ENCODE assay signal across 3 fruit fly cellular contexts in genomic region chrX:9354773-9355172, dm6.
TF ChIP-seq lines count a peak whose summit lies in the region.

No protein-coding gene starts in this region.

- TF ChIP-seq CTCF in whole organism, embryonic (GFP tag; optimal IDR thresholded peaks at IDR 0.05; lab: Kevin White, UChicago): no peak

TF ChIP-seq in whole organism, embryonic, 481 proteins besides CTCF, POLR2A, EP300 and RAD21:
- peak; percentile 92 for TF ChIP-seq crol (GFP tag; IDR thresholded peaks at IDR 0.05; lab: Robert Waterston, UW)
- no peak for TF ChIP-seq org-1 (GFP tag; optimal IDR thresholded peaks at IDR 0.05; lab: Kevin White, UChicago)
- TF ChIP-seq CG1832 (GFP tag; optimal IDR thresholded peaks at IDR 0.05; lab: Kevin White, UChicago): peak; percentile 41
- no peak for TF ChIP-seq tup (GFP tag; optimal IDR thresholded peaks at IDR 0.05; lab: Kevin White, UChicago)
- no peak for TF ChIP-seq Hmx (GFP tag; optimal IDR thresholded peaks at IDR 0.05; lab: Kevin White, UChicago)
- no peak for TF ChIP-seq ERR (GFP tag; optimal IDR thresholded peaks at IDR 0.05; lab: Kevin White, UChicago)
- TF ChIP-seq CG17361 (GFP tag; IDR thresholded peaks at IDR 0.05; lab: Robert Waterston, UW): no peak
- TF ChIP-seq CG7357 (GFP tag; IDR thresholded peaks at IDR 0.05; lab: Robert Waterston, UW): no peak
- TF ChIP-seq Nf-YC (tag; optimal IDR thresholded peaks at IDR 0.05; lab: Kevin White, UChicago): no peak
- TF ChIP-seq H15 (GFP tag; IDR thresholded peaks at IDR 0.05; lab: Robert Waterston, UW): no peak
- no peak for TF ChIP-seq otp (GFP tag; IDR thresholded peaks at IDR 0.05; lab: Robert Waterston, UW)
- peak; percentile 73 for TF ChIP-seq Adf1 (GFP tag; IDR thresholded peaks at IDR 0.05; lab: Robert Waterston, UW)
- TF ChIP-seq CG4360 (GFP tag; IDR thresholded peaks at IDR 0.05; lab: Robert Waterston, UW): peak; percentile 1; the same call in 1 of the 2 replicates
- TF ChIP-seq CG2120 (GFP tag; optimal IDR thresholded peaks at IDR 0.05; lab: Kevin White, UChicago): no peak
- no peak for TF ChIP-seq CG9609 (GFP tag; optimal IDR thresholded peaks at IDR 0.05; lab: Kevin White, UChicago)

TF ChIP-seq in whole organism, prepupa, 60 proteins besides CTCF, POLR2A, EP300 and RAD21:
- TF ChIP-seq Eip75B (GFP tag; optimal IDR thresholded peaks at IDR 0.05; lab: Kevin White, UChicago) (no peak), CG32006 (GFP tag; optimal IDR thresholded peaks at IDR 0.05; lab: Kevin White, UChicago) (peak; percentile 7), Hr39 (GFP tag; optimal IDR thresholded peaks at IDR 0.05; lab: Kevin White, UChicago) (no peak), CG8119 (GFP tag; IDR thresholded peaks at IDR 0.05; lab: Robert Waterston, UW) (no peak), lz (GFP tag; optimal IDR thresholded peaks at IDR 0.05; lab: Kevin White, UChicago) (no peak), esn (GFP tag; optimal IDR thresholded peaks at IDR 0.05; lab: Kevin White, UChicago) (no peak), CG11902 (GFP tag; optimal IDR thresholded peaks at IDR 0.05; lab: Kevin White, UChicago) (no peak), Lpt (GFP tag; optimal IDR thresholded peaks at IDR 0.05; lab: Kevin White, UChicago) (no peak)

TF ChIP-seq in whole organism, pupa, 21 proteins besides CTCF, POLR2A, EP300 and RAD21:
- TF ChIP-seq CG9948 (tag; optimal IDR thresholded peaks at IDR 0.05; lab: Kevin White, UChicago): no peak
- no peak for TF ChIP-seq EcR (GFP tag; optimal IDR thresholded peaks at IDR 0.05; lab: Kevin White, UChicago)
- TF ChIP-seq fd96Ca (GFP tag; IDR thresholded peaks at IDR 0.05; lab: Robert Waterston, UW): 0 out of 3 replicates have a peak, but pooled peaks have one; percentile 40
- no peak for TF ChIP-seq CG14655 (GFP tag; optimal IDR thresholded peaks at IDR 0.05; lab: Kevin White, UChicago)
- TF ChIP-seq CG8301 (tag; optimal IDR thresholded peaks at IDR 0.05; lab: Kevin White, UChicago): no peak
- no peak for TF ChIP-seq CG34367 (tag; optimal IDR thresholded peaks at IDR 0.05; lab: Kevin White, UChicago)
